Fruit fly (Drosophila melanogaster) whole organism: ENCODE data around the gene Gbs-70E.

Source experiments
- CG8478 ChIP-seq: fragments of >200 bp; optimal IDR thresholded peaks from 2 replicates; lab custom pipeline; 2018; ENCODE audit warnings: inconsistent platforms
- Dll ChIP-seq: fragments of >200 bp; optimal IDR thresholded peaks from 2 replicates; lab custom pipeline; 2017
- EcR ChIP-seq, 2 experiments: fragments of >200 bp; optimal IDR thresholded peaks; 2 replicates each; lab custom pipeline; 2017; ENCODE audit warnings: missing biosample characterization in 2 of 2, missing genetic modification characterization in 2 of 2, missing genetic modification reagents in 2 of 2
- pan ChIP-seq: fragments of >200 bp; optimal IDR thresholded peaks from 2 replicates; lab custom pipeline; 2017
- psq ChIP-seq: fragments of >200 bp; optimal IDR thresholded peaks from 2 replicates; lab custom pipeline; 2017
- usp ChIP-seq: fragments of >200 bp; optimal IDR thresholded peaks from 2 replicates; lab custom pipeline; 2017; ENCODE audit warnings: missing biosample characterization, missing genetic modification characterization, mixed read lengths

dm6 chr3L:14537435-14537991 lies 13.3 kb downstream of the Gbs-70E start, which contains the start of gene Mpcp2:
- TF ChIP-seq usp (GFP tag; lab: Kevin White, UChicago), result no peak
- no peak for TF ChIP-seq psq (lab: Kevin White, UChicago)
- TF ChIP-seq Dll, result no peak
- TF ChIP-seq pan (lab: Kevin White, UChicago), result no peak
- TF ChIP-seq CG8478, result no peak
- TF ChIP-seq EcR (GFP tag; optimal IDR thresholded peaks at IDR 0.05; lab: Kevin White, UChicago), result peak in 1 of 2 experiments; percentile 10
